Worm (Caenorhabditis elegans): Measurements from ENCODE around the gene insc-1.

The insc-1 gene

ce11 chrII:7337469-7337893 is 21.2 kb upstream of the insc-1 start (continued):
- peak; percentile 84 for TF ChIP-seq ceh-20 (GFP tag; IDR thresholded peaks at IDR 0.05)
- TF ChIP-seq ama-1 (optimal IDR thresholded peaks at IDR 0.05) = peak; percentile 46
- TF ChIP-seq mep-1 (tag; optimal IDR thresholded peaks at IDR 0.05) = peak; percentile 89
- TF ChIP-seq php-3 (GFP tag; IDR thresholded peaks at IDR 0.05) = peak; percentile 72
- peak; percentile 3 to 91 for TF ChIP-seq hif-1 (tag; optimal IDR thresholded peaks at IDR 0.05)
- TF ChIP-seq pqm-1 (tag; optimal IDR thresholded peaks at IDR 0.05) = peak; percentile 52
- peak; percentile 36 for TF ChIP-seq ztf-7 (tag; optimal IDR thresholded peaks at IDR 0.05)
- TF ChIP-seq madf-9 (GFP tag; conservative IDR thresholded peaks at IDR 0.05) = peak; percentile 49; the same call in 1 of the 2 replicates
- TF ChIP-seq T20F7.1 (GFP tag; optimal IDR thresholded peaks at IDR 0.05) = peak; percentile 77
- no peak for TF ChIP-seq dmd-9 (GFP tag; IDR thresholded peaks at IDR 0.05)
- peak; percentile 85 for TF ChIP-seq saeg-2 (GFP tag; IDR thresholded peaks at IDR 0.05)
- TF ChIP-seq zfp-2 (tag; optimal IDR thresholded peaks at IDR 0.05) = peak; percentile 39
- 0 out of 2 replicates have a peak, but pooled peaks have one; percentile 3 for TF ChIP-seq mxl-2 (GFP tag; conservative IDR thresholded peaks at IDR 0.05)
- peak; percentile 92 for TF ChIP-seq nhr-102 (tag; optimal IDR thresholded peaks at IDR 0.05)
- TF ChIP-seq T26A8.4 (GFP tag; IDR thresholded peaks at IDR 0.05) = peak; percentile 59; the same call in 1 of the 2 replicates
- peak; percentile 91 for TF ChIP-seq gei-8 (GFP tag; optimal IDR thresholded peaks at IDR 0.05)
- TF ChIP-seq dmd-8 (GFP tag; IDR thresholded peaks at IDR 0.05) = no peak
- TF ChIP-seq pha-4 (GFP tag; IDR thresholded peaks at IDR 0.05) = no peak
- TF ChIP-seq pha-4 (tag; optimal IDR thresholded peaks at IDR 0.05) = peak; percentile 17
- TF ChIP-seq spr-1 (tag; optimal IDR thresholded peaks at IDR 0.05) = peak; percentile 42
- peak; percentile 32 for TF ChIP-seq nhr-10 (tag; optimal IDR thresholded peaks at IDR 0.05)
- peak; percentile 90 for TF ChIP-seq hlh-30 (tag; optimal IDR thresholded peaks at IDR 0.05; ENCODE audit: insufficient read depth)
- TF ChIP-seq dpl-1 (GFP tag; optimal IDR thresholded peaks at IDR 0.05) = peak; percentile 27
- TF ChIP-seq zip-2 (tag; optimal IDR thresholded peaks at IDR 0.05) = no peak
- peak; percentile 85 for TF ChIP-seq dve-1 (tag; optimal IDR thresholded peaks at IDR 0.05; ENCODE audit: insufficient read depth)

ce11 chrII:7338995-7339394 is 19.7 kb upstream of the insc-1 start, which contains the start of gene nhr-21:
TSS of gene nhr-21 (plus strand) at chrII:7339229.
- TF ChIP-seq ceh-82 (tag; optimal IDR thresholded peaks at IDR 0.05) (no peak), nhr-76 (tag; optimal IDR thresholded peaks at IDR 0.05) (no peak), lsy-2 (tag; optimal IDR thresholded peaks at IDR 0.05) (peak in 1 of 2 experiments; percentile 52), fos-1 (tag; optimal IDR thresholded peaks at IDR 0.05) (no peak), dmd-8 (GFP tag; IDR thresholded peaks at IDR 0.05) (no peak), nhr-11 (tag; optimal IDR thresholded peaks at IDR 0.05) (peak; percentile 42), cey-2 (tag; optimal IDR thresholded peaks at IDR 0.05; ENCODE audit: borderline replicate concordance, insufficient read depth) (peak; percentile 19), R02D3.7 (tag; optimal IDR thresholded peaks at IDR 0.05) (no peak), tag-97 (GFP tag; IDR thresholded peaks at IDR 0.05) (no peak), nhr-10 (tag; optimal IDR thresholded peaks at IDR 0.05) (no peak), zfp-2 (tag; optimal IDR thresholded peaks at IDR 0.05) (no peak), mdl-1 (tag; optimal IDR thresholded peaks at IDR 0.05) (peak in 1 of 2 experiments; percentile 76), Y75B8A.6 (GFP tag; IDR thresholded peaks at IDR 0.05) (no peak), aly-2 (tag; optimal IDR thresholded peaks at IDR 0.05) (no peak), gei-8 (GFP tag; optimal IDR thresholded peaks at IDR 0.05) (no peak), ztf-7 (tag; optimal IDR thresholded peaks at IDR 0.05) (no peak), hlh-11 (tag; optimal IDR thresholded peaks at IDR 0.05) (peak; percentile 70), madf-9 (GFP tag; conservative IDR thresholded peaks at IDR 0.05) (no peak), lin-38 (GFP tag; IDR thresholded peaks at IDR 0.05) (no peak), zfp-3 (GFP tag; conservative IDR thresholded peaks at IDR 0.05) (no peak), nhr-102 (tag; optimal IDR thresholded peaks at IDR 0.05) (no peak), mdt-29 (GFP tag; IDR thresholded peaks at IDR 0.05) (no peak), vab-7 (GFP tag; IDR thresholded peaks at IDR 0.05) (no peak), nhr-77 (tag; optimal IDR thresholded peaks at IDR 0.05) (no peak), lir-3 (tag; optimal IDR thresholded peaks at IDR 0.05) (no peak), zip-2 (tag; optimal IDR thresholded peaks at IDR 0.05) (no peak), mxl-3 (GFP tag; optimal IDR thresholded peaks at IDR 0.05) (peak; percentile 64), lin-39 (tag; optimal IDR thresholded peaks at IDR 0.05) (no peak), ctbp-1 (GFP tag; IDR thresholded peaks at IDR 0.05) (no peak), dpl-1 (GFP tag; optimal IDR thresholded peaks at IDR 0.05) (no peak), F37D6.2 (tag; optimal IDR thresholded peaks at IDR 0.05) (no peak), ZK546.5 (tag; optimal IDR thresholded peaks at IDR 0.05) (no peak), nhr-6 (tag; optimal IDR thresholded peaks at IDR 0.05) (no peak), spr-3 (GFP tag; optimal IDR thresholded peaks at IDR 0.05) (no peak), spr-1 (tag; optimal IDR thresholded peaks at IDR 0.05) (no peak)
